Fruit fly (Drosophila melanogaster) whole organism, pupa: Measurements from ENCODE around the gene Dhc62B.

ENCODE experiments used
- Ets98B ChIP-seq: fragments of 200-800 bp; sonication (Bioruptor generic); IDR thresholded peaks from 2 replicates; pipeline ENCODE4 v1.3.6; 2022; ENCODE audit warnings: missing biosample characterization, missing genetic modification characterization
- Pif1B ChIP-seq: fragments of 200-800 bp; sonication (Bioruptor generic); optimal IDR thresholded peaks from 3 replicates; lab custom pipeline; 2016; ENCODE audit warnings: missing biosample characterization, missing genetic modification characterization
- fd96Ca ChIP-seq: fragments of 200-800 bp; sonication (Bioruptor generic); IDR thresholded peaks from 3 replicates; pipeline ENCODE4 v1.3.6; 2022; ENCODE audit warnings: missing biosample characterization, missing genetic modification characterization
- gl ChIP-seq: fragments of 200-800 bp; sonication (Bioruptor generic); optimal IDR thresholded peaks from 2 replicates; lab custom pipeline; 2018; ENCODE audit warnings: missing biosample characterization, mild to moderate bottlenecking, missing genetic modification characterization

DNA sequence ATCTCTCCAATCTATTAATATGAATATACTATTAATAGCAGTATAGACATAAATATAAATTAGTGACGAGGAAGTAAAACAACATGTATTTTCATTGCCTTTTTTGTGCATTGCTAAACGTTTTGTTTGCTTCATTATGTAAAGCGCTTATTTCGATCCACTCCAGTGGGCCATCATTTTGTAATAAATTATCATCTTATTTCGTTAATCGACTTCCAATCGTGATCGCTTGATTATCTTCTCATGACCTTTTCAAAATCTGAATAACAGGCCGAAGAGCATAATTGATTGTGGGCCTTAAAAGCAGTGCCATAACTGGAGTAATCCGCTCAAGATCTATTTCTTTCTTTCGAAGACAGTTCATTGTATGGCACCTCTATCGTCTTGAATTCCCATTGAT is 45.8 kb upstream of the Dhc62B start:
- TF ChIP-seq fd96Ca, result no peak
- no peak for TF ChIP-seq Ets98B (GFP tag; lab: Robert Waterston, UW)
- TF ChIP-seq gl (tag; lab: Kevin White, UChicago), result no peak
- no peak for TF ChIP-seq Pif1B (GFP tag; lab: Kevin White, UChicago)
